Worm (Caenorhabditis elegans) whole organism, L1 larva: ENCODE measurements around the gene blos-2.

Experiments
- F16B12.6 ChIP-seq: fragments of 150-350 bp; optimal IDR thresholded peaks from 2 replicates; lab custom pipeline; 2014; ENCODE audit warnings: missing biosample characterization, missing genetic modification characterization
- blmp-1 ChIP-seq: fragments of 150-350 bp; optimal IDR thresholded peaks from 2 replicates; lab custom pipeline; 2014; ENCODE audit warnings: missing biosample characterization, missing genetic modification characterization
- ceh-90 ChIP-seq: sonication (generic microtip); optimal IDR thresholded peaks from 2 replicates; lab custom pipeline; 2016; ENCODE audit warnings: missing genetic modification characterization, missing compliant biosample characterization
- egl-27 ChIP-seq, 2 experiments: fragments of 150-350 bp in 1 of 2; sonication (generic microtip); optimal IDR thresholded peaks; 3 replicates each; lab custom pipeline; 2017 to 2018; ENCODE audit warnings: missing biosample characterization in 2 of 2, missing genetic modification characterization in 2 of 2, missing genetic modification reagents in 2 of 2
- elt-2 ChIP-seq: sonication (generic microtip); optimal IDR thresholded peaks from 2 replicates; lab custom pipeline; 2016; ENCODE audit warnings: missing genetic modification characterization, mild to moderate bottlenecking, inconsistent platforms, missing compliant biosample characterization, missing genetic modification reagents
- lin-13 ChIP-seq: fragments of 150-350 bp; optimal IDR thresholded peaks from 2 replicates; lab custom pipeline; 2014; ENCODE audit warnings: missing biosample characterization, missing genetic modification reagents, missing genetic modification characterization
- lin-15B ChIP-seq: fragments of 150-350 bp; sonication (generic microtip); optimal IDR thresholded peaks from 3 replicates; lab custom pipeline; 2014; ENCODE audit warnings: missing biosample characterization, missing genetic modification characterization
- mdl-1 ChIP-seq, 2 experiments: fragments of 150-350 bp; optimal IDR thresholded peaks; 2 replicates each; lab custom pipeline; 2014 to 2017; ENCODE audit warnings: missing biosample characterization in 2 of 2, missing genetic modification characterization in 2 of 2, inconsistent platforms in 1 of 2
- nhr-12 ChIP-seq: sonication (generic microtip); optimal IDR thresholded peaks from 2 replicates; lab custom pipeline; 2017; ENCODE audit warnings: missing biosample characterization, missing genetic modification characterization
- nhr-20 ChIP-seq: sonication (generic microtip); optimal IDR thresholded peaks from 2 replicates; lab custom pipeline; 2016; ENCODE audit warnings: mild to moderate bottlenecking, missing genetic modification characterization, missing compliant biosample characterization
- unc-62 ChIP-seq: fragments of 150-350 bp; optimal IDR thresholded peaks from 2 replicates; lab custom pipeline; 2014; ENCODE audit warnings: missing biosample characterization, missing genetic modification reagents, missing genetic modification characterization

DNA sequence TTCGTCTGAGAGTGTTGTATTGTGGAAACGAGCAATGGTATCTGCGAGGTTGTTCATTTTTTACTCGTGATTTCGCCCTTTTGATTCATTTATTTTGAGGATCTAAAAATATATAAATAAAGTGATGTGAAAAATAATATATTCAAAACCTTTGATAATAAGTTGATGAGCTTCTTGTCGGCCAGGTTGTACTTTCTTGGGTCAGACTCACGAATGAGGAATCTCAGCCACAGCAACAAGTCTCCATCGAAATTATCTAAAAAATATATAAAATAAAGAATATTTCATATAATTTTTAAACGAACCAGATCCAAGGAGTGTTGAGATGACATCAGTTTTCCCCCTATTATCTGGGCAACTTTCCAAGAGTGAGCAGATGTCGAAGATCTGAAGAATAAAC, 8.4 kb downstream of the blos-2 start, which contains the start of gene Y73B6BL.288:
- TF ChIP-seq F16B12.6 (tag; lab: Kevin White, UChicago) (no peak), egl-27 (tag; optimal IDR thresholded peaks at IDR 0.05; lab: Kevin White, UChicago) (no peak), unc-62 (no peak), mdl-1 (tag; optimal IDR thresholded peaks at IDR 0.05; lab: Kevin White, UChicago) (no peak), elt-2 (tag; lab: Kevin White, UChicago) (no peak), nhr-20 (no peak), nhr-12 (tag; lab: Kevin White, UChicago) (no peak), lin-13 (GFP tag; lab: Kevin White, UChicago) (no peak), lin-15B (no peak), ceh-90 (tag; lab: Kevin White, UChicago) (no peak), blmp-1 (tag; lab: Kevin White, UChicago) (no peak)
